Fruit fly (Drosophila melanogaster) whole organism, larva: ENCODE data around the gene Kots.
A peak's percentile ranks its signal among the peaks of the same experiment; 100 is the strongest.

Experiments used
- noc ChIP-seq: fragments of 200-800 bp; sonication (Bioruptor generic); optimal IDR thresholded peaks from 3 replicates; lab custom pipeline; 2019; ENCODE audit warnings: missing biosample characterization, mild to moderate bottlenecking, missing genetic modification characterization, moderate library complexity

Kots gene

DNA sequence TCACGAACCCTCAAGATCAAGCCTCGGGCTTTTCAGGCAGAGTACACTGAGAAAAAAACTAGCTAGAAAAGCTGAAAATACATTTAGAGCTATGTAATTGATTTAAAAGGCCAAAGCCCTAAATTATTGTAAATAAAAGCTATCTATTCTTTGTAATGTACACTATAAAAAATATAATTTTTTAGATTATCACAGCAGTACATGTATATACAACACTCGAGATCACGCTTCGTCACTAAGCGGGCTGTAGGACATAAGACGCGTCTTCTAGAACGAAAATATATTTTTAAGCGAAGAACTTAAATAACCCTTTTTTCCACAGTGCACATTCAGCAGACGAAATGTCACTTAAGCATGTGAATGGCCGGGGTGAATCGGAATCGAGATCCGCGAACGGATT is 22.6 kb downstream of the Kots start:
- no peak for TF ChIP-seq noc (tag; lab: Kevin White, UChicago)

DNA sequence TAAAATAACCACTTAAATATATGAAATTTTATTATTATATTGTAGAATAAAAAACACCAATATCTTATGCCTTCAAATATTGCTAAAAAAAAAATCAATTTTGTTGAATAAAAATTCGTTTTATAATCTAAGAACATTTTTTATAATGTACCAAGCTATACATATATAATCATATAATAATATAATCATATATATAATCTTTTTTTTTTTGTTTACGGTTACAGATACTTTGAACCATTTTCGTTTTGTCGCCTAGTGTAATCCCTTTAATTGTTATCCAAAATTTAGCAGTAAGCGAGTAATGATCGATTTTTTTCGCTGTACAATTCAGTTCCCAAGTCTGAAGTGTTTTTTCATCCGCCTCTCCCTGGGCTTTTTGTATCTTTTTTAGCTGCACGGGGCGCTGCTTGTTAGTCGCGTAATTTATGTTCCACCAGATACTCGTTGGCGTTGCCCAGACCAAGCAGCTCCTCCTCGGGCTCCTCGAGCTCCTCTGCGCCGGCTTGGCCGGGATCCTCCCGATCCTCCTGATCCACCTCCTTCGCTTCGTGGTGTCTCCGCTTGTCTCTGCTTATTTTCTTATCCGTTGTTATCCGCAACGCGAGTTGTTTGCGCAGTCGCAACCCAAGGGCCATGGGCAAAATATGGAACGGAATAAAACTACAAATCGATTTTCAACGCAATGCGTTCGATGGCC is 24.5 kb downstream of the Kots start:
- TF ChIP-seq noc (tag; lab: Kevin White, UChicago), result no peak

DNA sequence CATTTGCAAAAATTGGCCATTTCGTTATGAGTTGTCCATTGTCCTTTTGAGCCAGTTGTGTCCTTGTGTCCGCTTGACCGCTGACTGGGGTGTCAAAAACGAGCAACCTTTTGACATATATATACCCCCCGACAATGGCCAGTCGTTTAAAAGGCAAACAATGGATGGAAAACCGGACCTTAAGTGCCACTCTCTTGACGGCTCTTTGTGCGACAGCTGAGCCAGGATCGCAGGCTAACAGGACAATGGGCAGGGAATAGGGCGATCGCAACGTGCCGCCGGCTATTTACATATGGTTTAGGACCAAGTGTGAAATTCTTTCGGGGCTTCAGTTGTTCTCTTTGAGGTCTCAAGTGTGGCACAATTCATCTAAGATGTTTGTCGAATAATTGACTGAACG is 27.7 kb downstream of the Kots start:
- no peak for TF ChIP-seq noc (tag; lab: Kevin White, UChicago)

DNA sequence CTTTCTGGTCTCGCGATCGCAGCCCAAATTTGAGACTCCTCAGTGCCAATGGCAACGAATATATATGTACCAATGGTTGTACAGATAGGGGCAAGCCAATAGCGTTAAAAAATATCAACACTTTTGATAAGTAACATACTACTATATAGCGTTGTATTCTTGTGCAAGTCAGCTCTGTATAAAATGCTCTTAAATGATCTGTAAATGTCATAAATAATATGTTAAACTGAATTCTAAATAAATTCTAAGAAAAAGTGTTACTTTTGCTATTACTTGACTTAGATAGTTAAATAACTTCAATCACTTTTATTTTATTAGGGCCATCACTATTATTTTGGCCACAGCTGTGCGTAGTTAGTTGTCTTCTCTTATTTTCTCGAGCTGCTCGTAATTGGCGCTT is 29.4 kb downstream of the Kots start:
- TF ChIP-seq noc (tag; lab: Kevin White, UChicago), result no peak

DNA sequence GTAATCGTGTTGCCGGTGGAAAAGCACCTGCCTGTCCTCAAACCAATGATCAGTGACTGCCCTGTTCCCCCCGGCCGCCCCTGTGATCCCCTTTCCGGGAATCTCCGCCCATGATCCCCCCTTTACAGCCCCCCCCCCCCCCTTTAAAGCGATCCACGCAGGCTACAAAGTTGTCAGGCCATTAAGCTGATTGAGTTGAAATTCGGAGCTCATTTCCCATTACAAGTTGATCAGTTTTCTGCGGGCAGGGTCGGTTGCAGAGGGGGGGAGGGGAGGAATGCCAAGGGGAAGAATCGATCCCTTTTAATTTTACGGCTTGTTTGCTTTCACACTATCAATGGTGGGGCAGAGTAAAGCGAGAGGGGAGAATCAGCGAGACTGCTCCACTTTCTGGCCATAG is 30.0 kb downstream of the Kots start:
- no peak for TF ChIP-seq noc (tag; lab: Kevin White, UChicago)

DNA sequence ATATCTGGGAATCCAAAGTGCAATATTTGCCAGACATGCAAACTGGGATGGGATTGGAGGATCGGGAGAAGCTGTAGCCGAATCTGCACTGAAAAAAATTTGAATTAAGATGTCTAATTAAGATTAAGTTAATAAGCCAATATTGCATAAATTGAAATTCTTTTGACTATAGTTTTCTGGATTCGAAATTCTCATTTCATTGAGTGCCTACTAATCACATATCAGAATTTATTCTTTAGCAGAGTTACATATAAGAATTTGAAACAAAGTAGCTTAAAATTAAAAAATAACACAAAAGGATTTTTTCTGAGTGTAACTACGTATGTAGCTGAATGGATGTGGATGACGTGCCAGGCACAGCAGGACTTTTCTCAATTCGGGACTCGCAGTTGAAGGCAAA is 32.2 kb downstream of the Kots start:
- TF ChIP-seq noc (tag; lab: Kevin White, UChicago), result no peak

DNA sequence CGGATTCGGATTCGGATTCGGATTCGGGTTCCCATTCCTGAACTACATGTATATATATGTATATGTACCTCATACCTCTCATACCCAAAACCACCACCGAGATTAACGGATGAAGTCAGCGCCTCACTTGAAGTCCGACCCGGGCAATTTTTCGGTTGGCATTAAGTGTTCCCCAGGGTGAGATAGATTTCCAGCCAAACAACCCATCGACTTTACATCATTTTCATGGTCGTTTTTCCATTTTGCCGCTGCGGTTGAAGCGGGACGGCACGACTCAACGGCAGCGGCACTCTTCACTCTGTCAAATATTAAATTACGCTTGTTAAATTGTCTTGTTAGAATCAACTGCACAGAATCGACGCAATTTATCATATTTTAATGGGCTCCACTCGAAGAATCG is 33.7 kb downstream of the Kots start:
- TF ChIP-seq noc (tag; lab: Kevin White, UChicago), result no peak

DNA sequence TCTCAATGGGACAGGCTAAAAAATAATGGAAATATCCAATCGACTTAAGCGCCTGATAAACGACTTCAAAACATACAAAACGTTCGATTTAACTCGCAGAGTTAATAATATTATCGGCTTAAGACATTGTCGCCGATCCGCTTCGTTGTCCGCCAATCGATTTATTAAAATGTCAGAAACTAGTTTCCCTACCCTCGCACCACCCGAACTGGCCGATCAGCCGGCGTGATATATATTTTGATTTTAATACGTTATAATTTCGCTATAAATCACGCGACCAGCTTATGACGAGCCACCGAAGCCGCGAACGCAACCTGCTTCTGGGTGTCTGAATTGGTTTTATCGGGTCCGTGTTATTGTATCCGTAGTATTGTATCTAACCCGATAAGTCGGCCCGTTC is 36.4 kb downstream of the Kots start:
- TF ChIP-seq noc (tag; lab: Kevin White, UChicago), result no peak

DNA sequence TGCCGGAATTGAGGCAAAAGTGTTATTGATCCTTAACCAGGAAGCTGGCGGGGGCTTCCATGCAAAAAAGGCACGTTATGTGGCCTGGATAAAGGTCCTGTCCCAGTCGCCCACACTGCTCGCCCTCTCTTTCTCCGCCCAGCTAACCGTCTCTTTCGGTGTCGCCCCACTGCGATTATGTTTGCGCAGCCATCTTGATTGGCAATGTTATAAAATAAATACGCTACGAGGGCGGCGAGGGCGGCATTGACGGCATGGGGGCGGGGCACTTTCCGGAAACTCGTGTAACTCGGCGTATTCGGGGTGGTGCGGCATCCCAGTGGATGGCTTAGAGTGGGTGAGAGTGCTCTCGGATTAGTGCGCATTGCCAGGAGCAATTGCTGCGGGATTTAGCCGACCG is 40.3 kb downstream of the Kots start:
- no peak for TF ChIP-seq noc (tag; lab: Kevin White, UChicago)

DNA sequence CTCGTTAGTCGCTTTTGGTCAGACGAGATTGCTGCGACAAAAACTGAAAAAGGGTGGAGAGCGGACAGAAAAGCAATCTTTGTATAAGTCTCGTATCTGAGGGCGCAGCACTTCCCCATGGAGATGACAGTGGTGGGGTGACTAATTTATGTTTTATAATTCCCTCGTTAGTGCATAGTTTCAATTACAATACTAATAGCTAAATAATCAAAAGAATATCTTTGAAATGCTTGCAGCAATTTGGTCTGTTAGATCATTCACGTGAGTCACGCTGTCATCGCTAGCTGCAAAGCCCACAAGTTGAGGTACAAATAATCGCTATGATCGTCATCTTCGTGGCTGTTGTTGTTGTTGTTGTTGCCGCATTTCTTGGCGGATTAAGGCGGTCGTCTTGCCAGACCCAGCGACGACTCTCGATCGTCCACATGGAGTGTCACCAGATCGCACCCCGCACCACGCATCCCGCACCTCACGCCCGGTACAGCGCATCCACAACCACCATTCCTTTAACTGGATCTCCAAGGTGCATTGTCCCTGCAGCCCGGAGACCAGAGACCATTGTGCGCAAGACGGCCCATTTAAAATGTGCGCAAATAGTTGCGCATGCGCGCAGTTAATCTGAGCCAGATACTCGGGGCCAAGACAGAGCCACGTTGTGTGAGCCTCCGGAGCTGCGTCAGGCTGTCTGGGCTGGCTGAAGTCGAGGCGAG is 42.0 kb downstream of the Kots start:
- TF ChIP-seq noc (tag; lab: Kevin White, UChicago), result no peak

DNA sequence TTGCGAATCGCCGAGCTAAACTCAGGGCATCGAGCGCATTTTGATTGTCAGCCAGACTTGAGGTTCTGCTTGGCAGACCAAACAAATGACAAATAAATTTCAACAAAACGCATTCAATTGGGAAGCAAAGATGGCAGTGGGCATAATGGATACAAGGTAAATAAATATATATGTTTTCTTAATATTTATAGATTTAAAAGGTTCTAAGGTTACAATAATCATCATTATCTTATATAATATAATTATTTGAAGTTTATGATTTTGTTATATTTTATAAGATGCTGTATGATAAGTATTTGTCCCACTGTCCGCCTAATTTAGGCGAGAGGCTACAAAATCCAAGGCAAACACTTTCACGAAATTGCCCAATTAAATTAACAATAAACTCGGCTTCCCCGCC is 45.9 kb downstream of the Kots start:
- no peak for TF ChIP-seq noc (tag; lab: Kevin White, UChicago)

DNA sequence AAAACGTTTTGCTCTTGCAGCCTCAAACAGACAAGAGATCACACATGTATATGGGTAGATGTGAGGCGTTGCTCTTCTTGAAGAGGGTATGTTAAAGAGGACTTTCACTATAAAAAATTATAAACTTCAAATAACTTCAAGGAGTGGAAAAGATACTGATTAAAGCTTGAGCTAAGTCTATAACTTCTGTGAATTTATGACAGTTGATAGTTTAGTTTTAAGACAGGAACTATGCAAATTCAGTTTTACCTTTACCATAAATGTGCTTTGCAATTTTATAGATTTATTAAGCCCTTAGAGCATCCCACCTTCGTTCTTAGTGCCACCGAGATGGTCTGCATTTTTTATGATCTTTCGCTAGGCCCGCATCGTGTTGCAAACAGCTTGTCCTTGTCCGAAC is 47.4 kb downstream of the Kots start:
- TF ChIP-seq noc (tag; lab: Kevin White, UChicago), result no peak

DNA sequence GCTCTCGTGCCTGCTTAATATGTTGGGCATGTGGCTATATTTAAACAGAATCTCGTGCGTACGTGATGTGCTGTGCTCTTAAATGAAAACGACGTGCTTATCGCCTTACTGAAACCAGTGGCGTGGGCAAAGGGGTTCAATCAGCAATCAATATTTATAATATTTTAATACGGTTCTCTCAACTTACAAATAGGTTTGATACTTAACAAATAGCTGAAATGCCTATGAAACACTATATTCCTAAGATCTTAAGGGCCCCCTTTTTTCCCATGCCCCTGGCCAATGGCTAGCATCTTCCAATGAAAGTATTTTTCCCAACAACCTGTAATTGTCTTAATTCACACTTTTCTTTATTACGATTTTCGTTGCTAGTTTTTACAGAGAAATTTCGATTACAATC is 48.3 kb downstream of the Kots start:
- no peak for TF ChIP-seq noc (tag; lab: Kevin White, UChicago)

DNA sequence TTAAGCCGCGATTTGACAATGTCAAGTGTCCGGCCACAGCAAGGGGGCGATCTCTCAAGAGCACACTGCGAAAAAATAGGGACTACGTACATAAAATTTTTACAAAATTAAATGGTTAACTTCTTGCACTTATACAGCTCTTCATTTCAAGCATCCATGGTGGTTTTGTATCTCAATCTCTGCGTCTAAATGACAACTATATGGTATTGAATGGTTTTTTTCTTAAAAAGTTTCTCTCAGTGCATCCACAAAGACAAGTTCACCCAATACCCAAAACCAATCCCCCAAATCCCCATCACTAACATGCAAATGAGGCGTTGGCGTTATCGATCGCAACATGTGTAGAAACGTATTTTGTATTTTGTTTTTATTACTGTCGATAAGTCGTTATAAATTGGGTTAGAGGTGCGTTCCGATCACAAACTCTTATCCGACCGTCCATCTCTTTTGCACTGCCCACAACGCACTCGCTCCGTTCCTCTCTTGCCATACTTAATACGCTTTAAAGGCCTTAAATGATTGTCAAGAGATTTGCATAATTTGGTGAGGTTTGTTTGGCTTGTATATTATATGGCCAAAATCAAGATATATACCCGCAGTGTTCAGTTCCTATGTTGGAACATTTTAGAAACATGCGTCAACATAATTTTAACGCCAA is 49.1 kb downstream of the Kots start:
- peak; percentile 59 for TF ChIP-seq noc (tag; lab: Kevin White, UChicago)

DNA sequence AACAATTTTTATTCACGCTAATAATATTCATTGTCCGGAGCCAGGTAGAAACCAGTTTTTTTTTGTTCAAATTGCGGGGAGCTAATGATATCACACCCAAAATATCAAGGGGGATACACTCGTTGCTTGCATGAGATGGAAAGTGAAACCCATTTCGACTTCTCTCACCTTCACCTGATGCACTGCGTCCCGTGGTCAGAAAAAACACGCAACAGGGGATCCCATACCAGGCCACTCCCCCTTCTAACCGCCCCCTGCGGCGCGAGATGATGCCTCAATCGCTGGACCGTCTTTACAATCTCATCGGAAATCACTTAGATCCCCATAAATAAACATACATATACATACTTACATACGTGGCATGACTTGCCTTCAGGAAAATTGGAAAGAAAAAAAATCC is 50.4 kb downstream of the Kots start:
- no peak for TF ChIP-seq noc (tag; lab: Kevin White, UChicago)

DNA sequence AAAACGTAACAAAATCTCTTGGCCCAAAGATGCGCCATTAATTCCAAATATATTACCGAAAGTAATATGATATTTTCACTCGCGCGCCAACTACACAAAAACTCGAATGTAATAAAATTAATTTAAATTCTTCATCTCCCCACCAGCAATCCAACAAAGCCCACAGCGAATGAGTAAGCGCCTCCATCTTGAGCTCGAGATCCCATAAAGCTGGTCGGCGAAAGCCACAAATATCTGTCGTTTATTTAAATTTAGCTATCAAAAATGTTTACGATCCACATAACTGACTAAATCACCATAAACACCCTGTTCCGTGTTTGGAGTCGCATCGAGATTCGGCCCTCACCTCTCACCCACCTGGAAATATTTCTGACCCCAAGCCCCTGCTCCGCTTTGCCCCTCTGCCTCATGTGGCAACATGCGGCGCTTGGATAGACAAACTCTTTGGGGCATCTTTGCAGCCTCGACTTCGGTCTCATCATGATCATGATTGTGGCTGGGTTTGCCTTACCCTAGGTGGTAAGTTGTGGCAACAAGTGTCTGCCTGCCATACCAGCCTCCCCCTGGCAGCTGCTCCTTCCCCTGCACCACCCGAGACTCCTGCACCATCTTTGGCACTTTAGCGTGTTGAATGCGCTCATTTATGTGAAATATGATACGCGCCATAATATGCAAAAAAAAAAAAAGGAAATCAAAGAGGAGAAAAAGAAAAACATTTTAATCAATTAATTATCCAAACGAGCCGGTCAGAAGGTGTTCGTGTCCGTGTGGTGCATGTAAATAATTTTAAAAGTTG is 51.8 kb downstream of the Kots start:
- no peak for TF ChIP-seq noc (tag; lab: Kevin White, UChicago)
